Fruit fly (Drosophila melanogaster): ENCODE results near the gene CG12091.
A peak's percentile ranks its signal among the peaks of the same experiment; 100 is the strongest.

CG12091 gene

dm6 chr3L:1548345-1548970 lies 11.8 kb upstream of the CG12091 start (continued):
- TF ChIP-seq CG12155 (GFP tag; optimal IDR thresholded peaks at IDR 0.05) (peak; percentile 65), CG8944 (GFP tag; optimal IDR thresholded peaks at IDR 0.05) (no peak), Dref (GFP tag; IDR thresholded peaks at IDR 0.05) (no peak), CG2116 (GFP tag; optimal IDR thresholded peaks at IDR 0.05) (peak; percentile 22), HmgZ (tag; optimal IDR thresholded peaks at IDR 0.05) (peak; percentile 25), CG6765 (GFP tag; optimal IDR thresholded peaks at IDR 0.05) (peak; percentile 41), Hmr (GFP tag; optimal IDR thresholded peaks at IDR 0.05) (peak; percentile 72), exex (tag; optimal IDR thresholded peaks at IDR 0.05) (peak; percentile 98), Ets97D (GFP tag; optimal IDR thresholded peaks at IDR 0.05) (no peak), CG11695 (GFP tag; IDR thresholded peaks at IDR 0.05) (0 out of 3 replicates have a peak, but pooled peaks have one; percentile 35), fd96Cb (tag; optimal IDR thresholded peaks at IDR 0.05) (peak; percentile 30), Adf1 (GFP tag; IDR thresholded peaks at IDR 0.05) (no peak), ranshi (GFP tag; IDR thresholded peaks at IDR 0.05) (no peak; the same call in 1 of the 2 replicates), CG15601 (tag; optimal IDR thresholded peaks at IDR 0.05) (no peak), MESR4 (GFP tag; optimal IDR thresholded peaks at IDR 0.05) (no peak), tna (GFP tag; IDR thresholded peaks at IDR 0.05; ENCODE audit: partially characterized antibody) (no peak), sens-2 (GFP tag; IDR thresholded peaks at IDR 0.05) (no peak), CG15073 (GFP tag; optimal IDR thresholded peaks at IDR 0.05) (no peak), CG10979 (tag; optimal IDR thresholded peaks at IDR 0.05) (peak; percentile 26), da (GFP tag; optimal IDR thresholded peaks at IDR 0.05) (no peak), ap (GFP tag; IDR thresholded peaks at IDR 0.05) (no peak; the same call in 1 of the 2 replicates), CG34422 (GFP tag; IDR thresholded peaks at IDR 0.05) (no peak), CG10267 (tag; optimal IDR thresholded peaks at IDR 0.05) (peak; percentile 34), CG9215 (GFP tag; IDR thresholded peaks at IDR 0.05) (peak; percentile 41; the same call in 1 of the 2 replicates), CG10147 (GFP tag; optimal IDR thresholded peaks at IDR 0.05) (peak; percentile 63), jumu (GFP tag; optimal IDR thresholded peaks at IDR 0.05) (no peak), CG1792 (GFP tag; optimal IDR thresholded peaks at IDR 0.05) (no peak), CG6254 (GFP tag; optimal IDR thresholded peaks at IDR 0.05) (no peak), HHEX (GFP tag; optimal IDR thresholded peaks at IDR 0.05) (peak; percentile 59), Dad (GFP tag; optimal IDR thresholded peaks at IDR 0.05) (peak; percentile 5), CoRest (tag; optimal IDR thresholded peaks at IDR 0.05) (peak; percentile 70), vnd (GFP tag; IDR thresholded peaks at IDR 0.05; ENCODE audit: partially characterized antibody) (no peak), salm (tag; optimal IDR thresholded peaks at IDR 0.05) (no peak), fd102C (GFP tag; optimal IDR thresholded peaks at IDR 0.05) (no peak), NC2β (GFP tag; optimal IDR thresholded peaks at IDR 0.05) (no peak), p53 (GFP tag; optimal IDR thresholded peaks at IDR 0.05) (no peak), CG10321 (GFP tag; IDR thresholded peaks at IDR 0.05) (no peak), CG14710 (tag; optimal IDR thresholded peaks at IDR 0.05) (peak; percentile 24), Awh (GFP tag; IDR thresholded peaks at IDR 0.05) (no peak), nmo (GFP tag; optimal IDR thresholded peaks at IDR 0.05) (peak; percentile 60), CG11247 (GFP tag; IDR thresholded peaks at IDR 0.05) (peak; percentile 11; the same call in 1 of the 2 replicates), Atf6 (GFP tag; IDR thresholded peaks at IDR 0.05) (peak; percentile 46; the same call in 1 of the 2 replicates), CG33557 (GFP tag; optimal IDR thresholded peaks at IDR 0.05) (no peak), row (GFP tag; IDR thresholded peaks at IDR 0.05) (peak; percentile 78), Blimp-1 (GFP tag; optimal IDR thresholded peaks at IDR 0.05) (peak; percentile 27), grn (GFP tag; optimal IDR thresholded peaks at IDR 0.05) (peak; percentile 68), CG34376 (GFP tag; optimal IDR thresholded peaks at IDR 0.05) (peak; percentile 73), CG16813 (GFP tag; IDR thresholded peaks at IDR 0.05; ENCODE audit: partially characterized antibody) (no peak), CG1233 (GFP tag; optimal IDR thresholded peaks at IDR 0.05) (peak; percentile 66), CG3163 (GFP tag; optimal IDR thresholded peaks at IDR 0.05) (no peak)
